Fruit fly (Drosophila melanogaster): ENCODE measurements around the gene Trx2.

The Trx2 gene

DNA sequence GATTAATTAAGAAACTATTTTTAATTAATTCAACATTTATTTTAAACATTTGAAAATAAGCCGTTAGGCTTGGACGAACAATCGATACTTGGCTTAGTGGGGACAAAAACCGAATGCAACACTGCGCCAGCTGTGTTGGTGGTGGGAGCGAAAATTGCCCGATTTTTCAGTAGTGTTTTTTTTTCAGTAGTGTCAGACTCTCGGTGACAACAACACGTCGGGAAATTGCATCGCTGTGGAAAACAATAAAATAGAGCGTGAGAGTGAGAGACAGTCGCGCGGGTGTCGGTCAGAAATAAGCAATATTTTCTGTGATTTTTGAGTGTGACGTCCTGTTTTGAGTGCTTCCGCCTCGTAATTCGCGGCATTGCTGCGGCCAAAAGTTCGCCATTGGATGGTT is 3.7 kb downstream of the Trx2 start (continued):
- peak; percentile 61 for TF ChIP-seq CG11504 (tag; optimal IDR thresholded peaks at IDR 0.05)
- peak; percentile 16 for TF ChIP-seq BtbVII (GFP tag; optimal IDR thresholded peaks at IDR 0.05)
- peak; percentile 76 for TF ChIP-seq CG10543 (GFP tag; optimal IDR thresholded peaks at IDR 0.05)
- no peak for TF ChIP-seq gt (GFP tag; IDR thresholded peaks at IDR 0.05)
- TF ChIP-seq CG17612 (GFP tag; IDR thresholded peaks at IDR 0.05), result no peak
- TF ChIP-seq lmd (GFP tag; IDR thresholded peaks at IDR 0.05), result peak; percentile 12; the same call in 1 of the 2 replicates
- TF ChIP-seq CG9797 (GFP tag; optimal IDR thresholded peaks at IDR 0.05), result peak; percentile 26
- no peak for TF ChIP-seq Dip3 (GFP tag; optimal IDR thresholded peaks at IDR 0.05)
- TF ChIP-seq slbo (GFP tag; IDR thresholded peaks at IDR 0.05), result peak; percentile 71

DNA sequence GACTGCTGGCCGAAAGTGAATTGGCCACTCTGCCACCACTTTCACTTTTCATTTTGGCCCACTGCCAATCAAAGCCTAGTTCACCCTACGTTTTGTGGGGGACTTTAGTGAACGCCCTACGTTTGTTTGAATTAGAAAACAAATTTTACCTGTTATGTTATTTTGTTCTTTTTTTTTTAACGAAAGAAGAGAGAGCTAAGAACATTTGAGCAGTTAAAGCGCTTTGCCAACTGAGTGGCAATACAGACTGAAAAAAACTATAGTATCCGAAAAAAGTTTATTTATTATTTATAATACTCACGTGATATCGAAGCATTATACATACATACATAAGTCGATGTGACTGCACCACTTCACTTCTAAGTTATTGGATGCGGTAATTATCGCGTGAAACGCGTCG is 4.9 kb downstream of the Trx2 start:
- TF ChIP-seq CG2712 (tag; optimal IDR thresholded peaks at IDR 0.05) (no peak), lov (optimal IDR thresholded peaks at IDR 0.05) (no peak), lov (GFP tag; IDR thresholded peaks at IDR 0.05) (no peak), CG11085 (GFP tag; IDR thresholded peaks at IDR 0.05) (no peak), CG2116 (GFP tag; optimal IDR thresholded peaks at IDR 0.05) (no peak), gcm2 (GFP tag; optimal IDR thresholded peaks at IDR 0.05) (peak; percentile 24), CG18599 (GFP tag; optimal IDR thresholded peaks at IDR 0.05) (peak; percentile 38), CG10565 (GFP tag; optimal IDR thresholded peaks at IDR 0.05) (no peak), gem (tag; optimal IDR thresholded peaks at IDR 0.05) (peak; percentile 50), Sox100B (GFP tag; optimal IDR thresholded peaks at IDR 0.05) (peak; percentile 31), Fer3 (tag; optimal IDR thresholded peaks at IDR 0.05) (peak; percentile 28), Max (GFP tag; optimal IDR thresholded peaks at IDR 0.05) (no peak), CG31441 (GFP tag; IDR thresholded peaks at IDR 0.05) (peak; percentile 38; the same call in 1 of the 2 replicates), CG6854 (GFP tag; optimal IDR thresholded peaks at IDR 0.05) (no peak), MBD-R2 (GFP tag; IDR thresholded peaks at IDR 0.05) (no peak), CG30020 (tag; optimal IDR thresholded peaks at IDR 0.05) (no peak), ranshi (GFP tag; IDR thresholded peaks at IDR 0.05) (no peak), sc (optimal IDR thresholded peaks at IDR 0.05) (no peak), sc (GFP tag; optimal IDR thresholded peaks at IDR 0.05) (no peak), Hsf (GFP tag; optimal IDR thresholded peaks at IDR 0.05) (peak; percentile 6), CG2120 (GFP tag; optimal IDR thresholded peaks at IDR 0.05) (peak; percentile 40), ind (GFP tag; optimal IDR thresholded peaks at IDR 0.05) (peak; percentile 3), CG3281 (GFP tag; optimal IDR thresholded peaks at IDR 0.05) (peak; percentile 6), CG11504 (tag; optimal IDR thresholded peaks at IDR 0.05) (peak; percentile 61), CG12071 (GFP tag; optimal IDR thresholded peaks at IDR 0.05) (no peak), Hr51 (GFP tag; optimal IDR thresholded peaks at IDR 0.05) (peak in 1 of 2 experiments; percentile 41), da (GFP tag; optimal IDR thresholded peaks at IDR 0.05) (no peak), row (GFP tag; IDR thresholded peaks at IDR 0.05) (peak; percentile 45), CG18262 (tag; optimal IDR thresholded peaks at IDR 0.05) (peak; percentile 12), sens (GFP tag) (peak; percentile 67), Adf1 (GFP tag; IDR thresholded peaks at IDR 0.05) (no peak), CG2678 (tag; optimal IDR thresholded peaks at IDR 0.05) (peak; percentile 48), CG4424 (GFP tag; optimal IDR thresholded peaks at IDR 0.05) (peak; percentile 15), ftz-f1 (GFP tag; optimal IDR thresholded peaks at IDR 0.05) (no peak), CG30403 (GFP tag; optimal IDR thresholded peaks at IDR 0.05) (peak; percentile 37), H15 (GFP tag; IDR thresholded peaks at IDR 0.05) (no peak), MESR4 (GFP tag; optimal IDR thresholded peaks at IDR 0.05) (no peak), sima (GFP tag; optimal IDR thresholded peaks at IDR 0.05) (no peak), CG7928 (GFP tag; optimal IDR thresholded peaks at IDR 0.05) (no peak), CG12659 (GFP tag; optimal IDR thresholded peaks at IDR 0.05) (peak; percentile 5), CG10431 (GFP tag; optimal IDR thresholded peaks at IDR 0.05) (no peak), CG15269 (tag; optimal IDR thresholded peaks at IDR 0.05) (peak; percentile 42), dmrt99B (tag; optimal IDR thresholded peaks at IDR 0.05) (peak; percentile 57)
